Worm (Caenorhabditis elegans) whole organism, L4 larva: ENCODE measurements around the gene T24C12.4.

ENCODE experiments used
- D1046.2 ChIP-seq: fragments of 200-800 bp; sonication (Bioruptor generic); IDR thresholded peaks from 2 replicates; pipeline ENCODE4 v1.3.6; 2022; ENCODE audit warnings: missing genetic modification characterization, missing compliant biosample characterization
- F37D6.2 ChIP-seq: sonication (generic microtip); optimal IDR thresholded peaks from 2 replicates; lab custom pipeline; 2016; ENCODE audit warnings: mild to moderate bottlenecking, missing genetic modification characterization, missing compliant biosample characterization
- R02D3.7 ChIP-seq: fragments of 150-350 bp; sonication (generic microtip); optimal IDR thresholded peaks from 3 replicates; lab custom pipeline; 2014; ENCODE audit warnings: missing biosample characterization, missing genetic modification characterization
- T20F7.1 ChIP-seq: fragments of 200-800 bp; sonication (Bioruptor generic); optimal IDR thresholded peaks from 2 replicates; lab custom pipeline; 2018; ENCODE audit warnings: mild to moderate bottlenecking, missing genetic modification characterization, missing compliant biosample characterization
- Y105C5A.15 ChIP-seq: fragments of 200-800 bp; sonication (Bioruptor generic); IDR thresholded peaks from 2 replicates; pipeline ENCODE4 v1.3.6; 2022; ENCODE audit warnings: missing genetic modification characterization, missing compliant biosample characterization
- Y5F2A.4 ChIP-seq: fragments of 200-800 bp; sonication (Bioruptor generic); optimal IDR thresholded peaks from 2 replicates; lab custom pipeline; 2018; ENCODE audit warnings: mild to moderate bottlenecking, missing genetic modification characterization, missing compliant biosample characterization
- ZK337.2 ChIP-seq: fragments of 200-800 bp; sonication (Bioruptor generic); IDR thresholded peaks from 2 replicates; pipeline ENCODE4 v1.3.6; 2022; ENCODE audit warnings: missing genetic modification reagents, missing genetic modification characterization, missing compliant biosample characterization
- aly-2 ChIP-seq: sonication (generic microtip); optimal IDR thresholded peaks from 2 replicates; lab custom pipeline; 2018; ENCODE audit warnings: missing biosample characterization, missing genetic modification characterization
- ceh-28 ChIP-seq: fragments of 150-350 bp; optimal IDR thresholded peaks from 2 replicates; lab custom pipeline; 2014; ENCODE audit warnings: missing biosample characterization, missing genetic modification reagents, missing genetic modification characterization
- ceh-32 ChIP-seq: sonication (generic microtip); optimal IDR thresholded peaks from 2 replicates; lab custom pipeline; 2016; ENCODE audit warnings: mild to moderate bottlenecking, missing genetic modification characterization, missing compliant biosample characterization; ENCODE audit not compliant: poor library complexity
- ceh-82 ChIP-seq: sonication (generic microtip); optimal IDR thresholded peaks from 2 replicates; lab custom pipeline; 2017; ENCODE audit warnings: missing biosample characterization, missing genetic modification characterization
- daf-8 ChIP-seq: fragments of 200-800 bp; sonication (Bioruptor generic); IDR thresholded peaks from 2 replicates; pipeline ENCODE4 v1.3.6; 2022; ENCODE audit warnings: missing genetic modification characterization, missing compliant biosample characterization
- dmd-6 ChIP-seq: fragments of 200-800 bp; sonication (Bioruptor generic); IDR thresholded peaks from 2 replicates; pipeline ENCODE4 v1.3.6; 2022; ENCODE audit warnings: missing genetic modification reagents, missing genetic modification characterization, missing compliant biosample characterization
- dmd-9 ChIP-seq: fragments of 200-800 bp; sonication (Bioruptor generic); IDR thresholded peaks from 2 replicates; pipeline ENCODE4 v1.3.6; 2022; ENCODE audit warnings: missing genetic modification reagents, missing genetic modification characterization, missing compliant biosample characterization
- duxl-1 ChIP-seq: sonication (generic microtip); optimal IDR thresholded peaks from 2 replicates; lab custom pipeline; 2016; ENCODE audit warnings: mild to moderate bottlenecking, missing genetic modification characterization, moderate library complexity, missing compliant biosample characterization; ENCODE audit not compliant: poor library complexity
- egl-43 ChIP-seq: fragments of 200-800 bp; sonication (Bioruptor generic); IDR thresholded peaks from 2 replicates; pipeline ENCODE4 v1.3.6; 2022; ENCODE audit warnings: missing genetic modification reagents, missing genetic modification characterization, missing compliant biosample characterization
- fos-1 ChIP-seq: fragments of 150-350 bp; optimal IDR thresholded peaks from 2 replicates; lab custom pipeline; 2014; ENCODE audit warnings: missing biosample characterization, missing genetic modification characterization
- hlh-11 ChIP-seq: fragments of 200-800 bp; sonication (Bioruptor generic); optimal IDR thresholded peaks from 2 replicates; lab custom pipeline; 2018; ENCODE audit warnings: mild to moderate bottlenecking, missing genetic modification characterization, missing compliant biosample characterization
- hlh-30 ChIP-seq: sonication (generic microtip); optimal IDR thresholded peaks from 2 replicates; lab custom pipeline; 2017; ENCODE audit warnings: antibody characterized with exemption, mild to moderate bottlenecking, missing genetic modification characterization, missing compliant biosample characterization; ENCODE audit not compliant: insufficient read depth
- lim-7 ChIP-seq: fragments of 200-800 bp; sonication (Bioruptor generic); IDR thresholded peaks from 2 replicates; pipeline ENCODE4 v1.3.6; 2022; ENCODE audit warnings: missing genetic modification characterization, missing compliant biosample characterization
- lin-38 ChIP-seq: fragments of 200-800 bp; sonication (Bioruptor generic); IDR thresholded peaks from 2 replicates; pipeline ENCODE4 v1.3.6; 2022; ENCODE audit warnings: missing genetic modification reagents, missing genetic modification characterization, missing compliant biosample characterization
- lin-39 ChIP-seq: fragments of 150-350 bp; optimal IDR thresholded peaks from 2 replicates; lab custom pipeline; 2014; ENCODE audit warnings: missing biosample characterization, missing genetic modification reagents, missing genetic modification characterization
- lir-3 ChIP-seq: sonication (generic microtip); optimal IDR thresholded peaks from 2 replicates; lab custom pipeline; 2016; ENCODE audit warnings: mild to moderate bottlenecking, missing genetic modification characterization, missing compliant biosample characterization
- madf-9 ChIP-seq: fragments of 200-800 bp; sonication (Bioruptor generic); conservative IDR thresholded peaks from 2 replicates; pipeline ENCODE4 v1.3.6; 2022; ENCODE audit warnings: missing genetic modification reagents, missing genetic modification characterization, missing compliant biosample characterization
- mdl-1 ChIP-seq, 2 experiments: fragments of 150-350 bp in 1 of 2; sonication (generic microtip) in 1 of 2; optimal IDR thresholded peaks; 2 replicates each; lab custom pipeline; 2014 to 2017; ENCODE audit warnings: missing biosample characterization in 2 of 2, missing genetic modification characterization in 2 of 2
- mxl-3 ChIP-seq: fragments of 200-800 bp; sonication (Bioruptor generic); optimal IDR thresholded peaks from 2 replicates; lab custom pipeline; 2018; ENCODE audit warnings: mild to moderate bottlenecking, missing genetic modification characterization, missing compliant biosample characterization
- nhr-102 ChIP-seq: sonication (generic microtip); optimal IDR thresholded peaks from 2 replicates; lab custom pipeline; 2016; ENCODE audit warnings: mild to moderate bottlenecking, missing genetic modification characterization, moderate library complexity, missing compliant biosample characterization
- nhr-111 ChIP-seq: fragments of 200-800 bp; sonication (Bioruptor generic); optimal IDR thresholded peaks from 2 replicates; lab custom pipeline; 2018; ENCODE audit warnings: mild to moderate bottlenecking, missing genetic modification characterization, missing compliant biosample characterization
- nhr-28 ChIP-seq: fragments of 150-350 bp; optimal IDR thresholded peaks from 2 replicates; lab custom pipeline; 2014; ENCODE audit warnings: missing biosample characterization, missing genetic modification characterization
- nhr-48 ChIP-seq: sonication (generic microtip); optimal IDR thresholded peaks from 2 replicates; lab custom pipeline; 2016; ENCODE audit warnings: mild to moderate bottlenecking, missing genetic modification characterization, missing compliant biosample characterization
- php-3 ChIP-seq: fragments of 200-800 bp; sonication (Bioruptor generic); IDR thresholded peaks from 2 replicates; pipeline ENCODE4 v1.3.6; 2022; ENCODE audit warnings: missing genetic modification reagents, missing genetic modification characterization, missing compliant biosample characterization
- pqm-1 ChIP-seq: sonication (generic microtip); optimal IDR thresholded peaks from 2 replicates; lab custom pipeline; 2017; ENCODE audit warnings: missing biosample characterization, missing genetic modification characterization
- sdz-12 ChIP-seq: fragments of 200-800 bp; sonication (Bioruptor generic); optimal IDR thresholded peaks from 2 replicates; lab custom pipeline; 2018; ENCODE audit warnings: mild to moderate bottlenecking, missing genetic modification characterization, missing compliant biosample characterization
- set-16 ChIP-seq: fragments of 200-800 bp; sonication (Bioruptor generic); IDR thresholded peaks from 2 replicates; pipeline ENCODE4 v1.3.6; 2022; ENCODE audit warnings: missing genetic modification reagents, missing genetic modification characterization, missing compliant biosample characterization
- tra-1 ChIP-seq: fragments of 200-800 bp; sonication (Bioruptor generic); IDR thresholded peaks from 2 replicates; pipeline ENCODE4 v1.3.6; 2022; ENCODE audit warnings: missing genetic modification reagents, missing genetic modification characterization, missing compliant biosample characterization
- unc-130 ChIP-seq: sonication (generic microtip); optimal IDR thresholded peaks from 2 replicates; lab custom pipeline; 2016; ENCODE audit warnings: missing genetic modification reagents, missing genetic modification characterization, missing compliant biosample characterization
- unc-39 ChIP-seq: sonication (generic microtip); optimal IDR thresholded peaks from 2 replicates; lab custom pipeline; 2017; ENCODE audit warnings: missing biosample characterization, missing genetic modification characterization
- zip-2 ChIP-seq: fragments of 150-350 bp; optimal IDR thresholded peaks from 2 replicates; lab custom pipeline; 2014; ENCODE audit warnings: missing biosample characterization, missing genetic modification characterization

T24C12.4 gene

DNA sequence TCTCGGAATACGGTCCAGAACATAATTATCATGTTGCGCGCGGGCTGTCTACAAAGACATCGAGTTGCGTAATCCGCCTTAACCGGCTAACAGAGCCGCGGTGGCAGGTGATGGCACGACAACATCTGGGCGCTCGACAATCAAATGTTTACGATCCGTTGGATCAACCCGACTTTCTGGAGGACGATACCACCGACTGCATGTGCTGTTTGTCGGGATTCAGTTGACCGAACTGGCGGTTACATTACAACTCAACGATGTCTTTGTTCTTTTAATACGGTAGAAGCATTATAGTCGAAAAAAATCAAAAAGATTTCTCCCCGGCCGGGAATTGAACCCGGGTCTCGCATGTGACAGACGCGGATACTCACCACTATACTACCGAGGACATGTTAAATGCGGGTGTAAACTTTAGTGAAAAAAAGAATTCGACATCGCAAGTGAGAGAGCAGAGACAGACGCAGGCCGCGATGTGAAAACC is 22.1 kb upstream of the T24C12.4 start (continued):
- TF ChIP-seq dmd-6 (peak; percentile 73), aly-2 (tag; lab: Kevin White, UChicago) (no peak), nhr-48 (tag; lab: Kevin White, UChicago) (peak; percentile 55), nhr-102 (tag; lab: Kevin White, UChicago) (peak; percentile 58), Y105C5A.15 (peak; percentile 76), ceh-32 (no peak), zip-2 (peak; percentile 43), Y5F2A.4 (GFP tag; lab: Kevin White, UChicago) (peak; percentile 58), dmd-9 (GFP tag; lab: Robert Waterston, UW) (peak; percentile 84), sdz-12 (peak; percentile 71), F37D6.2 (tag; lab: Kevin White, UChicago) (peak; percentile 41), ZK337.2 (GFP tag; lab: Robert Waterston, UW) (peak; percentile 85), lim-7 (peak; percentile 90), T20F7.1 (GFP tag; lab: Kevin White, UChicago) (no peak), egl-43 (GFP tag; lab: Robert Waterston, UW) (peak; percentile 94), lin-38 (GFP tag; lab: Robert Waterston, UW) (no peak), madf-9 (peak; percentile 83), ceh-28 (no peak)
- TF ChIP-seq, all 104 proteins: peak for 71

DNA sequence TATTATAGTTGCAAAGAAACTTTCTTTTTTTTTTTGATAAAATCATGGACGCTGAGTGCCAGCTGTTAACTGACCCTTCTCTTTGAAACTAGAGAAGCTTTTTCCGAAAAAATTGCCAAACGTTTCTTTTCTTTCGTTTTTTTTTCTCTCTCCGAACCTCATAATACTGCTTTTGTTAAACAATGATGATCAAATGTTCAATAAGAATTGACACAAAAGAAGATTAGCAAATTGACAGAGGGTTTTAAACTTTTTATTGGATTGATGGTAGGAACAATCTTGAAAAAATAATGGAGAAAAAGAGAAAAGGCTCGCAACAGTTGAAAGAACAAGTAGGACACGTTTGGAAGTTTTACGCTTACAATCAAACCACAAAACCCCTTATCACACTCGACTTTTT is 16.0 kb upstream of the T24C12.4 start, which contains the start of gene hex-1:
Gene hex-1 (plus strand): TSS at position 301 of the 400 bp plus-strand sequence.
- no peak for TF ChIP-seq aly-2 (tag; lab: Kevin White, UChicago)
- peak; percentile 0 for TF ChIP-seq pqm-1 (tag; lab: Kevin White, UChicago)
- no peak for TF ChIP-seq fos-1
- no peak for TF ChIP-seq php-3 (GFP tag; lab: Robert Waterston, UW)

DNA sequence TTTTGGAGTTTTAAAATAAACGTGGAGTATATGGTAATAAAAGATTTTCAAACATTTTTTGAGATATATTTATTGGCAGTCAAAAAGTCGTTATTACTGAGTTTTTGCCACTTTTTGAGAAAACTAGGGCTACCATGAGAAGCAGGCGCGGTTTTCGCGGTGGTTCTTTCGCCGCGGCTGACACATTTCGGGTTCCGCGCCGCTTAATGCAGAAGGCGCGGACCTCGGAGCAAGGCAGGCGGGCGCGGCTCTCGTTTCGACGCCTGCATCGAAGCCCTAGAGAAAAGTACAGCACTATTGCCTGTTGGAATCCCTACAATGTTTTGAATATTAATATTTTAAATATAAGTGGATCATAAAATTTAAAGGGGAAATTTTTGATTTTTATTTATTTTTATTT is 14.6 kb upstream of the T24C12.4 start:
- TF ChIP-seq unc-39 (tag; lab: Kevin White, UChicago) (no peak), set-16 (GFP tag; lab: Robert Waterston, UW) (peak; percentile 90), D1046.2 (0 out of 2 replicates have a peak, but pooled peaks have one; percentile 44), tra-1 (GFP tag; lab: Robert Waterston, UW) (0 out of 2 replicates have a peak, but pooled peaks have one; percentile 10)

DNA sequence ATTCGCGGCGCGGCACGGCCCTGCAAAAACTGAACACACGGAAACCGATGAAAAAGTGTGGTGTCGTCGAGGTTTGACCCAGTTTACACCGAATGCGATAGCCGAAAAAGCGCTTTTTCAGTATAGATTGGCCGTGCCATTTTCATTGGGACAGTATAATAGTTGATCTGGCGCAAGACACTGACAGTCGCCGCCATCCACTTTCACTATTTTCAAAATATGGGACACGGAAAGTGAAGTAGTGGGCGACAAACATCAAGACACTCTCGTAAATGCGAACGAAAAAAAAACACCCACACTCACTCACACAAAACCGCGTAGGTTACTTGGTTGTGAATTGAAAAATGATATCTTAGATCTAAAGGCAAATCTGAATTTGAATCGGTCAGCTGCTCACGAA is 14.1 kb upstream of the T24C12.4 start:
- TF ChIP-seq mdl-1 (tag; optimal IDR thresholded peaks at IDR 0.05; lab: Kevin White, UChicago), result peak in 1 of 2 experiments; percentile 34
- TF ChIP-seq hlh-11 (tag; lab: Kevin White, UChicago), result peak; percentile 41
- peak; percentile 6 for TF ChIP-seq hlh-30
- TF ChIP-seq lir-3, result no peak
- TF ChIP-seq daf-8 (GFP tag; lab: Robert Waterston, UW), result no peak
- TF ChIP-seq R02D3.7 (tag; lab: Kevin White, UChicago), result no peak
- peak; percentile 40 for TF ChIP-seq nhr-28 (tag; lab: Kevin White, UChicago)
- TF ChIP-seq nhr-111 (GFP tag; lab: Kevin White, UChicago), result no peak
- peak; percentile 68 for TF ChIP-seq duxl-1 (tag; lab: Kevin White, UChicago)
- TF ChIP-seq mxl-3 (GFP tag; lab: Kevin White, UChicago), result peak; percentile 14
- no peak for TF ChIP-seq ZK337.2 (GFP tag; lab: Robert Waterston, UW)
- no peak for TF ChIP-seq lin-39 (tag; lab: Kevin White, UChicago)
- no peak for TF ChIP-seq ceh-82 (tag; lab: Kevin White, UChicago)
- TF ChIP-seq dmd-9 (GFP tag; lab: Robert Waterston, UW), result no peak
- TF ChIP-seq unc-130 (GFP tag; lab: Kevin White, UChicago), result no peak
- TF ChIP-seq lin-38 (GFP tag; lab: Robert Waterston, UW), result no peak
